Fruit fly (Drosophila melanogaster) whole organism, embryonic: ENCODE results near the gene CG31816.

Experiments used
- BEAF-32 ChIP-seq: fragments of 200-800 bp; sonication (Bioruptor generic); optimal IDR thresholded peaks from 3 replicates; lab custom pipeline; 2017; ENCODE audit warnings: missing biosample characterization, missing genetic modification characterization, mild to moderate bottlenecking, moderate library complexity, missing genetic modification reagents
- CG10565 ChIP-seq: fragments of 200-800 bp; sonication (Bioruptor generic); optimal IDR thresholded peaks from 3 replicates; lab custom pipeline; 2016; ENCODE audit warnings: missing biosample characterization, mild to moderate bottlenecking, missing genetic modification characterization
- CG10979 ChIP-seq: fragments of 200-800 bp; sonication (Bioruptor generic); optimal IDR thresholded peaks from 2 replicates; lab custom pipeline; 2018; ENCODE audit warnings: missing biosample characterization, mild to moderate bottlenecking, missing genetic modification characterization, moderate library complexity
- CG11093 ChIP-seq: fragments of 200-800 bp; sonication (Bioruptor generic); IDR thresholded peaks from 3 replicates; pipeline ENCODE4 v1.3.6; 2022; ENCODE audit warnings: missing biosample characterization, missing genetic modification characterization
- CG13123 ChIP-seq: fragments of 200-800 bp; sonication (Bioruptor generic); optimal IDR thresholded peaks from 2 replicates; lab custom pipeline; 2016; ENCODE audit warnings: missing biosample characterization, missing genetic modification characterization
- CG13296 ChIP-seq: fragments of 200-800 bp; sonication (Bioruptor generic); optimal IDR thresholded peaks from 3 replicates; lab custom pipeline; 2018; ENCODE audit warnings: missing biosample characterization, mild to moderate bottlenecking, missing genetic modification characterization
- CG16863 ChIP-seq: fragments of 200-800 bp; sonication (Bioruptor generic); optimal IDR thresholded peaks from 3 replicates; lab custom pipeline; 2016; ENCODE audit warnings: missing biosample characterization, missing genetic modification characterization
- CG18619 ChIP-seq: fragments of 200-800 bp; sonication (Bioruptor generic); optimal IDR thresholded peaks from 3 replicates; lab custom pipeline; 2017; ENCODE audit warnings: missing biosample characterization, mild to moderate bottlenecking, missing genetic modification characterization
- CG34422 ChIP-seq: fragments of 200-800 bp; sonication (Bioruptor generic); IDR thresholded peaks from 3 replicates; pipeline ENCODE4 v1.3.6; 2022; ENCODE audit warnings: missing biosample characterization, missing genetic modification characterization
- CG4854 ChIP-seq: fragments of 200-800 bp; sonication (Bioruptor generic); optimal IDR thresholded peaks from 2 replicates; lab custom pipeline; 2016; ENCODE audit warnings: missing biosample characterization, missing genetic modification characterization, inconsistent platforms
- CG6175 ChIP-seq: fragments of 200-800 bp; sonication (Bioruptor generic); IDR thresholded peaks from 3 replicates; pipeline ENCODE4 v1.3.6; 2022; ENCODE audit warnings: missing biosample characterization, missing genetic modification characterization
- CG6813 ChIP-seq: fragments of 200-800 bp; sonication (Bioruptor generic); optimal IDR thresholded peaks from 2 replicates; lab custom pipeline; 2017; ENCODE audit warnings: missing biosample characterization, missing genetic modification characterization, mild to moderate bottlenecking, moderate library complexity, missing genetic modification reagents
- CG7987 ChIP-seq: fragments of 200-800 bp; sonication (Bioruptor generic); optimal IDR thresholded peaks from 2 replicates; lab custom pipeline; 2018; ENCODE audit warnings: missing biosample characterization, mild to moderate bottlenecking, missing genetic modification characterization, moderate library complexity
- CG8290 ChIP-seq, 3 experiments: fragments of 200-800 bp; sonication (Bioruptor generic); optimal IDR thresholded peaks; 2 replicates each; lab custom pipeline; 2016 to 2019; ENCODE audit warnings: missing biosample characterization in 3 of 3, missing genetic modification characterization in 3 of 3, mild to moderate bottlenecking in 2 of 3, moderate library complexity in 1 of 3
- Camta ChIP-seq: fragments of 200-800 bp; sonication (Bioruptor generic); optimal IDR thresholded peaks from 2 replicates; lab custom pipeline; 2016; ENCODE audit warnings: missing biosample characterization, missing genetic modification characterization
- E2f1 ChIP-seq: fragments of 200-800 bp; sonication (Bioruptor generic); IDR thresholded peaks from 2 replicates; pipeline ENCODE4 v1.3.6; 2022; ENCODE audit warnings: missing biosample characterization, missing genetic modification characterization
- HLHmδ ChIP-seq: fragments of 200-800 bp; sonication (Bioruptor generic); optimal IDR thresholded peaks from 2 replicates; lab custom pipeline; 2018; ENCODE audit warnings: missing biosample characterization, mild to moderate bottlenecking, missing genetic modification characterization, moderate library complexity
- MBD-R2 ChIP-seq: fragments of 200-800 bp; sonication (Bioruptor generic); IDR thresholded peaks from 2 replicates; pipeline ENCODE4 v1.3.6; 2022; ENCODE audit warnings: missing biosample characterization, missing genetic modification characterization
- MESR4 ChIP-seq: fragments of 200-800 bp; sonication (Bioruptor generic); optimal IDR thresholded peaks from 2 replicates; lab custom pipeline; 2018; ENCODE audit warnings: missing biosample characterization, mild to moderate bottlenecking, missing genetic modification characterization, moderate library complexity
- NC2β ChIP-seq: fragments of 200-800 bp; sonication (Bioruptor generic); optimal IDR thresholded peaks from 2 replicates; lab custom pipeline; 2016; ENCODE audit warnings: missing biosample characterization, missing genetic modification characterization
- Sox102F ChIP-seq: fragments of 200-800 bp; sonication (Bioruptor generic); optimal IDR thresholded peaks from 2 replicates; lab custom pipeline; 2018; ENCODE audit warnings: missing biosample characterization, mild to moderate bottlenecking, missing genetic modification characterization, moderate library complexity
- Sry-δ ChIP-seq: fragments of 200-800 bp; sonication (Bioruptor generic); optimal IDR thresholded peaks from 2 replicates; lab custom pipeline; 2016; ENCODE audit warnings: missing biosample characterization, missing genetic modification characterization
- ab ChIP-seq: fragments of 200-800 bp; sonication (Bioruptor generic); optimal IDR thresholded peaks from 2 replicates; lab custom pipeline; 2016; ENCODE audit warnings: missing biosample characterization, missing genetic modification characterization
- ac ChIP-seq: fragments of 200-800 bp; sonication (Bioruptor generic); optimal IDR thresholded peaks from 3 replicates; lab custom pipeline; 2017; ENCODE audit warnings: missing biosample characterization, mild to moderate bottlenecking, missing genetic modification characterization
- aop ChIP-seq: fragments of 200-800 bp; sonication (Bioruptor generic); IDR thresholded peaks from 2 replicates; pipeline ENCODE4 v1.3.6; 2022; ENCODE audit warnings: missing biosample characterization, missing genetic modification characterization
- croc ChIP-seq: fragments of 200-800 bp; sonication (Bioruptor generic); conservative IDR thresholded peaks from 3 replicates; pipeline ENCODE4 v1.3.6; 2022; ENCODE audit warnings: missing biosample characterization, missing genetic modification characterization
- da ChIP-seq: fragments of 200-800 bp; sonication (Bioruptor generic); optimal IDR thresholded peaks from 2 replicates; lab custom pipeline; 2016; ENCODE audit warnings: missing biosample characterization, missing genetic modification characterization
- dan ChIP-seq: fragments of 200-800 bp; sonication (Bioruptor generic); IDR thresholded peaks from 2 replicates; pipeline ENCODE4 v1.3.6; 2022; ENCODE audit warnings: missing biosample characterization, missing genetic modification characterization
- danr ChIP-seq: fragments of 200-800 bp; sonication (Bioruptor generic); IDR thresholded peaks from 2 replicates; pipeline ENCODE4 v1.3.6; 2022; ENCODE audit warnings: missing biosample characterization, missing genetic modification characterization
- dmrt99B ChIP-seq: fragments of 200-800 bp; sonication (Bioruptor generic); optimal IDR thresholded peaks from 2 replicates; lab custom pipeline; 2018; ENCODE audit warnings: missing biosample characterization, mild to moderate bottlenecking, missing genetic modification characterization, moderate library complexity
- fd3F ChIP-seq: fragments of 200-800 bp; sonication (Bioruptor generic); optimal IDR thresholded peaks from 2 replicates; lab custom pipeline; 2018; ENCODE audit warnings: missing biosample characterization, mild to moderate bottlenecking, missing genetic modification characterization, moderate library complexity
- gcm ChIP-seq: fragments of 200-800 bp; sonication (Bioruptor generic); optimal IDR thresholded peaks from 2 replicates; lab custom pipeline; 2019; ENCODE audit warnings: missing biosample characterization, mild to moderate bottlenecking, missing genetic modification characterization, moderate library complexity
- insv ChIP-seq, 2 experiments: fragments of 200-800 bp; sonication (Bioruptor generic); optimal IDR thresholded peaks; 3 replicates each; lab custom pipeline; 2016 to 2018; ENCODE audit warnings: missing biosample characterization in 2 of 2, missing genetic modification characterization in 2 of 2
- jumu ChIP-seq: fragments of 200-800 bp; sonication (Bioruptor generic); optimal IDR thresholded peaks from 3 replicates; lab custom pipeline; 2016; ENCODE audit warnings: missing biosample characterization, missing genetic modification characterization
- nerfin-1 ChIP-seq: fragments of 200-800 bp; sonication (Bioruptor generic); optimal IDR thresholded peaks from 3 replicates; lab custom pipeline; 2019; ENCODE audit warnings: missing biosample characterization, mild to moderate bottlenecking, missing genetic modification characterization, moderate library complexity
- nom ChIP-seq: fragments of 200-800 bp; sonication (Bioruptor generic); optimal IDR thresholded peaks from 2 replicates; lab custom pipeline; 2017; ENCODE audit warnings: missing biosample characterization, missing genetic modification characterization, mild to moderate bottlenecking, moderate library complexity, missing genetic modification reagents
- pan ChIP-seq, 4 experiments: fragments of >200 bp in 3 of 4; fragments of 200-800 bp in 1 of 4; sonication (Bioruptor generic) in 1 of 4; optimal IDR thresholded peaks in 3 of 4; IDR thresholded peaks in 1 of 4; 2 replicates each; pipeline versions ENCODE4 v1.3.6 to Lab custom; 2017 to 2022; ENCODE audit warnings: missing biosample characterization in 2 of 4, missing genetic modification characterization in 2 of 4, mixed read lengths in 1 of 4
- sc ChIP-seq, 3 experiments: fragments of >200 bp in 2 of 3; fragments of 200-800 bp in 1 of 3; sonication (Bioruptor generic) in 1 of 3; optimal IDR thresholded peaks; 2 replicates in 2 of 3; 3 replicates in 1 of 3; lab custom pipeline; 2017; ENCODE audit warnings: mild to moderate bottlenecking in 1 of 3, missing biosample characterization in 1 of 3, missing genetic modification characterization in 1 of 3, missing genetic modification reagents in 1 of 3
- scrt ChIP-seq: fragments of 200-800 bp; sonication (Bioruptor generic); optimal IDR thresholded peaks from 2 replicates; lab custom pipeline; 2018; ENCODE audit warnings: missing biosample characterization, mild to moderate bottlenecking, missing genetic modification characterization, moderate library complexity
- sd ChIP-seq: fragments of 200-800 bp; sonication (Bioruptor generic); optimal IDR thresholded peaks from 3 replicates; lab custom pipeline; 2018; ENCODE audit warnings: missing biosample characterization, mild to moderate bottlenecking, missing genetic modification characterization, moderate library complexity
- sima ChIP-seq: fragments of 200-800 bp; sonication (Bioruptor generic); optimal IDR thresholded peaks from 2 replicates; lab custom pipeline; 2016; ENCODE audit warnings: missing biosample characterization, missing genetic modification characterization
- slou ChIP-seq: fragments of 200-800 bp; sonication (Bioruptor generic); optimal IDR thresholded peaks from 3 replicates; lab custom pipeline; 2016; ENCODE audit warnings: missing biosample characterization, missing genetic modification characterization
- sr ChIP-seq: fragments of 200-800 bp; sonication (Bioruptor generic); IDR thresholded peaks from 3 replicates; pipeline ENCODE4 v1.3.6; 2022; ENCODE audit warnings: missing biosample characterization, missing genetic modification characterization
- tio ChIP-seq: fragments of 200-800 bp; sonication (Bioruptor generic); optimal IDR thresholded peaks from 2 replicates; lab custom pipeline; 2017; ENCODE audit warnings: missing biosample characterization, missing genetic modification characterization, inconsistent platforms
- unpg ChIP-seq: fragments of 200-800 bp; sonication (Bioruptor generic); optimal IDR thresholded peaks from 3 replicates; lab custom pipeline; 2018; ENCODE audit warnings: missing biosample characterization, mild to moderate bottlenecking, missing genetic modification characterization, moderate library complexity
- vvl ChIP-seq: fragments of 200-800 bp; sonication (Bioruptor generic); IDR thresholded peaks from 2 replicates; pipeline ENCODE4 v1.3.6; 2022; ENCODE audit warnings: missing biosample characterization, missing genetic modification characterization
- zen ChIP-seq: fragments of 200-800 bp; sonication (Bioruptor generic); optimal IDR thresholded peaks from 3 replicates; lab custom pipeline; 2018; ENCODE audit warnings: missing biosample characterization, mild to moderate bottlenecking, missing genetic modification characterization, moderate library complexity

Gene CG31816

dm6 chr2L:16532702-16533385, 9.5 kb upstream of the CG31816 start, which contains the start of gene CG5953 (continued):
- TF ChIP-seq insv (GFP tag; optimal IDR thresholded peaks at IDR 0.05; lab: Kevin White, UChicago) (peak; percentile 27 to 68), aop (peak; percentile 76), CG16863 (peak; percentile 93), CG7987 (peak; percentile 81), scrt (GFP tag; lab: Kevin White, UChicago) (peak; percentile 92), CG18619 (GFP tag; lab: Kevin White, UChicago) (peak; percentile 96), CG10979 (peak; percentile 98), sc (optimal IDR thresholded peaks at IDR 0.05; lab: Kevin White, UChicago) (no peak), sc (GFP tag; optimal IDR thresholded peaks at IDR 0.05; lab: Kevin White, UChicago) (peak; percentile 94), Sox102F (GFP tag; lab: Kevin White, UChicago) (peak; percentile 98), Sry-δ (GFP tag; lab: Kevin White, UChicago) (peak; percentile 51), nom (GFP tag; lab: Kevin White, UChicago) (peak; percentile 94), nerfin-1 (tag; lab: Kevin White, UChicago) (peak; percentile 94), CG34422 (GFP tag; lab: Robert Waterston, UW) (peak; percentile 95), CG6175 (GFP tag; lab: Robert Waterston, UW) (peak; percentile 87), CG8290 (GFP tag; optimal IDR thresholded peaks at IDR 0.05; lab: Kevin White, UChicago) (peak; percentile 68), CG8290 (tag; optimal IDR thresholded peaks at IDR 0.05; lab: Kevin White, UChicago) (peak; percentile 80 to 82), dmrt99B (tag; lab: Kevin White, UChicago) (peak; percentile 98), fd3F (peak; percentile 92), da (peak; percentile 64), zen (tag; lab: Kevin White, UChicago) (peak; percentile 92), slou (peak; percentile 90), CG13296 (GFP tag; lab: Kevin White, UChicago) (peak; percentile 95), jumu (GFP tag; lab: Kevin White, UChicago) (peak; percentile 93), danr (GFP tag; lab: Robert Waterston, UW) (peak; percentile 95), E2f1 (peak; percentile 96), croc (peak; percentile 96), HLHmδ (GFP tag; lab: Kevin White, UChicago) (peak; percentile 85), MBD-R2 (GFP tag; lab: Robert Waterston, UW) (peak; percentile 91), BEAF-32 (no peak), CG4854 (GFP tag; lab: Kevin White, UChicago) (peak; percentile 87), CG11093 (GFP tag; lab: Robert Waterston, UW) (peak; percentile 97), ac (GFP tag; lab: Kevin White, UChicago) (peak; percentile 83), CG10565 (GFP tag; lab: Kevin White, UChicago) (peak; percentile 89), unpg (GFP tag; lab: Kevin White, UChicago) (peak; percentile 98), sima (GFP tag; lab: Kevin White, UChicago) (peak; percentile 79), Camta (GFP tag; lab: Kevin White, UChicago) (peak; percentile 94), pan (optimal IDR thresholded peaks at IDR 0.05; lab: Kevin White, UChicago) (no peak), pan (GFP tag; optimal IDR thresholded peaks at IDR 0.05 in 1 of 2, IDR thresholded peaks at IDR 0.05 in 1 of 2) (peak in 1 of 2 experiments; percentile 98), CG6813 (GFP tag; lab: Kevin White, UChicago) (peak; percentile 94), ab (peak; percentile 83), NC2β (GFP tag; lab: Kevin White, UChicago) (peak; percentile 89), tio (peak; percentile 91), gcm (peak; percentile 97), sd (tag; lab: Kevin White, UChicago) (peak; percentile 85), MESR4 (GFP tag; lab: Kevin White, UChicago) (peak; percentile 43), dan (GFP tag; lab: Robert Waterston, UW) (peak; percentile 82; the same call in 1 of the 2 replicates), CG13123 (GFP tag; lab: Kevin White, UChicago) (peak; percentile 85), sr (GFP tag; lab: Robert Waterston, UW) (peak; percentile 32; the same call in 1 of the 3 replicates), vvl (GFP tag; lab: Robert Waterston, UW) (peak; percentile 98)
